Worm (Caenorhabditis elegans): Measurements from ENCODE around the gene nhr-211.

Gene nhr-211

ce11 chrV:527602-528001 lies 40.8 kb downstream of the nhr-211 start, which contains the start of gene srw-108:
Gene srw-108 (plus strand): TSS chrV:527902.
- TF ChIP-seq gmeb-1 (tag; optimal IDR thresholded peaks at IDR 0.05) (no peak), ceh-82 (tag; optimal IDR thresholded peaks at IDR 0.05) (no peak), nhr-6 (tag; optimal IDR thresholded peaks at IDR 0.05) (no peak), egl-27 (tag; optimal IDR thresholded peaks at IDR 0.05) (no peak), F13H6.1 (tag; optimal IDR thresholded peaks at IDR 0.05) (no peak), lsy-2 (tag; optimal IDR thresholded peaks at IDR 0.05) (no peak), elt-3 (tag; optimal IDR thresholded peaks at IDR 0.05) (no peak), nhr-237 (tag; optimal IDR thresholded peaks at IDR 0.05) (no peak), ztf-1 (GFP tag; conservative IDR thresholded peaks at IDR 0.05) (no peak), sma-3 (GFP tag; optimal IDR thresholded peaks at IDR 0.05) (no peak), skn-1 (tag; optimal IDR thresholded peaks at IDR 0.05) (no peak), C34F6.9 (tag; optimal IDR thresholded peaks at IDR 0.05) (no peak), ztf-11 (tag; optimal IDR thresholded peaks at IDR 0.05) (no peak), nhr-25 (tag; optimal IDR thresholded peaks at IDR 0.05) (no peak), nhr-23 (tag; optimal IDR thresholded peaks at IDR 0.05) (no peak), dmd-4 (tag; optimal IDR thresholded peaks at IDR 0.05) (no peak), nhr-129 (tag; optimal IDR thresholded peaks at IDR 0.05) (no peak), Y55F3AM.14 (GFP tag; optimal IDR thresholded peaks at IDR 0.05) (no peak)

ce11 chrV:532046-532445 lies 45.3 kb downstream of the nhr-211 start, which contains the start of gene nhr-58:
Gene nhr-58 (plus strand): TSS chrV:532259.
- TF ChIP-seq ceh-82 (tag; optimal IDR thresholded peaks at IDR 0.05) (no peak), fos-1 (tag; optimal IDR thresholded peaks at IDR 0.05) (peak; percentile 93), unc-62 (GFP tag; optimal IDR thresholded peaks at IDR 0.05) (no peak), nhr-25 (tag; optimal IDR thresholded peaks at IDR 0.05) (no peak), sma-9 (GFP tag; optimal IDR thresholded peaks at IDR 0.05) (peak; percentile 99), sma-9 (tag; optimal IDR thresholded peaks at IDR 0.05) (peak; percentile 43), F13H6.1 (tag; optimal IDR thresholded peaks at IDR 0.05) (peak; percentile 81), nhr-21 (tag; optimal IDR thresholded peaks at IDR 0.05) (peak; percentile 66), ztf-4 (tag; optimal IDR thresholded peaks at IDR 0.05) (no peak), crh-2 (tag; optimal IDR thresholded peaks at IDR 0.05) (peak; percentile 63), R02D3.7 (tag; optimal IDR thresholded peaks at IDR 0.05) (no peak), egl-27 (tag; optimal IDR thresholded peaks at IDR 0.05) (peak; percentile 83), blmp-1 (tag; optimal IDR thresholded peaks at IDR 0.05; ENCODE audit: insufficient read depth) (peak; percentile 64), ceh-16 (tag; optimal IDR thresholded peaks at IDR 0.05) (peak; percentile 18), sma-3 (GFP tag; optimal IDR thresholded peaks at IDR 0.05) (peak; percentile 61), ama-1 (optimal IDR thresholded peaks at IDR 0.05) (no peak), C34F6.9 (tag; optimal IDR thresholded peaks at IDR 0.05) (peak; percentile 62), unc-55 (GFP tag; optimal IDR thresholded peaks at IDR 0.05) (peak; percentile 70), mbf-1 (tag; optimal IDR thresholded peaks at IDR 0.05) (no peak), nhr-129 (tag; optimal IDR thresholded peaks at IDR 0.05) (peak; percentile 97), nhr-6 (tag; optimal IDR thresholded peaks at IDR 0.05) (peak; percentile 15), gmeb-1 (tag; optimal IDR thresholded peaks at IDR 0.05) (peak; percentile 29), skn-1 (tag; optimal IDR thresholded peaks at IDR 0.05) (no peak), sem-4 (tag; optimal IDR thresholded peaks at IDR 0.05) (no peak), elt-1 (tag; optimal IDR thresholded peaks at IDR 0.05) (no peak), ztf-11 (tag; optimal IDR thresholded peaks at IDR 0.05) (no peak), nhr-77 (tag; optimal IDR thresholded peaks at IDR 0.05) (no peak), lin-13 (GFP tag; optimal IDR thresholded peaks at IDR 0.05) (no peak), mdl-1 (tag; optimal IDR thresholded peaks at IDR 0.05) (peak in 1 of 2 experiments; percentile 51), snpc-4 (tag; optimal IDR thresholded peaks at IDR 0.05) (peak; percentile 17), unc-39 (tag; optimal IDR thresholded peaks at IDR 0.05) (no peak)

- TF ChIP-seq lsy-2 (tag; optimal IDR thresholded peaks at IDR 0.05) (peak in 1 of 2 experiments; percentile 38), aly-2 (tag; optimal IDR thresholded peaks at IDR 0.05) (no peak), ceh-82 (tag; optimal IDR thresholded peaks at IDR 0.05) (no peak), nhr-25 (tag; optimal IDR thresholded peaks at IDR 0.05) (peak; percentile 48), F13H6.1 (tag; optimal IDR thresholded peaks at IDR 0.05) (peak; percentile 27), skn-1 (tag; optimal IDR thresholded peaks at IDR 0.05) (no peak), nhr-77 (tag; optimal IDR thresholded peaks at IDR 0.05) (no peak), blmp-1 (tag; optimal IDR thresholded peaks at IDR 0.05; ENCODE audit: insufficient read depth) (no peak), ztf-11 (tag; optimal IDR thresholded peaks at IDR 0.05) (no peak), lin-11 (tag; optimal IDR thresholded peaks at IDR 0.05) (no peak), nhr-6 (tag; optimal IDR thresholded peaks at IDR 0.05) (no peak), Y55F3AM.14 (GFP tag; optimal IDR thresholded peaks at IDR 0.05) (no peak), unc-55 (GFP tag; optimal IDR thresholded peaks at IDR 0.05) (no peak), nhr-129 (tag; optimal IDR thresholded peaks at IDR 0.05) (peak; percentile 91), crh-2 (tag; optimal IDR thresholded peaks at IDR 0.05) (peak; percentile 29), fos-1 (tag; optimal IDR thresholded peaks at IDR 0.05) (peak; percentile 37), ama-1 (optimal IDR thresholded peaks at IDR 0.05) (no peak), C34F6.9 (tag; optimal IDR thresholded peaks at IDR 0.05) (peak; percentile 20), lin-39 (tag; optimal IDR thresholded peaks at IDR 0.05) (no peak), elt-3 (tag; optimal IDR thresholded peaks at IDR 0.05) (no peak), gmeb-1 (tag; optimal IDR thresholded peaks at IDR 0.05) (peak; percentile 32), nhr-11 (tag; optimal IDR thresholded peaks at IDR 0.05) (no peak), nhr-237 (tag; optimal IDR thresholded peaks at IDR 0.05) (no peak), nhr-10 (tag; optimal IDR thresholded peaks at IDR 0.05) (no peak), ceh-16 (tag; optimal IDR thresholded peaks at IDR 0.05) (no peak), egl-27 (tag; optimal IDR thresholded peaks at IDR 0.05) (no peak), sma-9 (GFP tag; optimal IDR thresholded peaks at IDR 0.05) (peak; percentile 88), sma-9 (tag; optimal IDR thresholded peaks at IDR 0.05) (no peak), alr-1 (tag; optimal IDR thresholded peaks at IDR 0.05) (no peak), dmd-4 (tag; optimal IDR thresholded peaks at IDR 0.05) (no peak), ZK546.5 (tag; optimal IDR thresholded peaks at IDR 0.05) (no peak), sma-3 (GFP tag; optimal IDR thresholded peaks at IDR 0.05) (peak; percentile 21), mdl-1 (tag; optimal IDR thresholded peaks at IDR 0.05) (no peak)
These were observed 47.4 kb downstream of the nhr-211 start, which contains the start of gene nhr-132 for ce11 chrV:534176-534575. Gene nhr-132 (plus strand): TSS chrV:534446.

Measured in whole organism, L2 larva.